Fruit fly (Drosophila melanogaster): ENCODE data around the gene Frl.

Frl gene

dm6 chr3L:14050944-14051548 lies 2.0 kb upstream of the Frl start, which contains the start of gene CG6833 (continued):
- TF ChIP-seq Fer3 (tag; optimal IDR thresholded peaks at IDR 0.05) (peak; percentile 71), CG31365 (tag; optimal IDR thresholded peaks at IDR 0.05) (no peak), CG15269 (tag; optimal IDR thresholded peaks at IDR 0.05) (peak; percentile 48), CG34224 (GFP tag; IDR thresholded peaks at IDR 0.05; ENCODE audit: partially characterized antibody) (no peak), CG3995 (GFP tag; optimal IDR thresholded peaks at IDR 0.05) (peak; percentile 99), odd (GFP tag; optimal IDR thresholded peaks at IDR 0.05) (no peak), Hsf (GFP tag; optimal IDR thresholded peaks at IDR 0.05) (peak; percentile 79), CG7745 (tag; optimal IDR thresholded peaks at IDR 0.05) (no peak), Hr39 (optimal IDR thresholded peaks at IDR 0.05) (no peak), yki (optimal IDR thresholded peaks at IDR 0.05) (no peak), CG14441 (GFP tag; IDR thresholded peaks at IDR 0.05) (peak; percentile 84), BtbVII (GFP tag; optimal IDR thresholded peaks at IDR 0.05) (no peak), CG10654 (GFP tag; optimal IDR thresholded peaks at IDR 0.05) (peak; percentile 61), CG13424 (tag; optimal IDR thresholded peaks at IDR 0.05) (peak; percentile 63), fd102C (GFP tag; optimal IDR thresholded peaks at IDR 0.05) (no peak), CG8478 (optimal IDR thresholded peaks at IDR 0.05) (no peak), CG4424 (GFP tag; optimal IDR thresholded peaks at IDR 0.05) (peak; percentile 76), dmrt11E (tag; optimal IDR thresholded peaks at IDR 0.05) (peak; percentile 27), chn (GFP tag; optimal IDR thresholded peaks at IDR 0.05) (peak; percentile 74), mld (GFP tag; IDR thresholded peaks at IDR 0.05; ENCODE audit: partially characterized antibody) (no peak), CG30431 (GFP tag; optimal IDR thresholded peaks at IDR 0.05) (peak; percentile 64), Sox100B (GFP tag; optimal IDR thresholded peaks at IDR 0.05) (no peak), Sry-δ (GFP tag; optimal IDR thresholded peaks at IDR 0.05) (peak; percentile 53), CG14860 (GFP tag; IDR thresholded peaks at IDR 0.05; ENCODE audit: partially characterized antibody) (no peak), chinmo (GFP tag; IDR thresholded peaks at IDR 0.05; ENCODE audit: partially characterized antibody) (no peak), sim (GFP tag; IDR thresholded peaks at IDR 0.05) (no peak), crp (GFP tag; optimal IDR thresholded peaks at IDR 0.05) (peak in 1 of 2 experiments; percentile 9), nau (GFP tag; optimal IDR thresholded peaks at IDR 0.05) (no peak), CG9215 (GFP tag; IDR thresholded peaks at IDR 0.05) (peak; percentile 68), CG7786 (GFP tag; optimal IDR thresholded peaks at IDR 0.05) (peak; percentile 65), psq (GFP tag; optimal IDR thresholded peaks at IDR 0.05) (no peak), Antp (GFP tag; optimal IDR thresholded peaks at IDR 0.05) (peak; percentile 83), CG17912 (GFP tag; optimal IDR thresholded peaks at IDR 0.05) (peak; percentile 25), br (optimal IDR thresholded peaks at IDR 0.05) (no peak), Dip2 (GFP tag; IDR thresholded peaks at IDR 0.05) (no peak), otp (GFP tag; IDR thresholded peaks at IDR 0.05) (0 out of 3 replicates have a peak, but pooled peaks have one; percentile 66), Rfx (GFP tag; IDR thresholded peaks at IDR 0.05) (peak; percentile 93), da (GFP tag; optimal IDR thresholded peaks at IDR 0.05) (peak; percentile 6), en (GFP tag; optimal IDR thresholded peaks at IDR 0.05) (no peak), CG8281 (tag; optimal IDR thresholded peaks at IDR 0.05) (peak; percentile 15), CG9817 (tag; optimal IDR thresholded peaks at IDR 0.05) (peak; percentile 68), wor (GFP tag; IDR thresholded peaks at IDR 0.05) (no peak), inv (GFP tag; IDR thresholded peaks at IDR 0.05; ENCODE audit: partially characterized antibody) (no peak), NC2β (GFP tag; optimal IDR thresholded peaks at IDR 0.05) (peak; percentile 62), seq (GFP tag; IDR thresholded peaks at IDR 0.05) (no peak), croc (GFP tag; conservative IDR thresholded peaks at IDR 0.05) (peak; percentile 53; the same call in 2 of the 3 replicates), Kr (GFP tag; optimal IDR thresholded peaks at IDR 0.05) (no peak), unpg (GFP tag; optimal IDR thresholded peaks at IDR 0.05) (peak; percentile 45), HLH3B (GFP tag; IDR thresholded peaks at IDR 0.05) (peak; percentile 68), Dip3 (GFP tag; optimal IDR thresholded peaks at IDR 0.05) (peak; percentile 82), CG2116 (GFP tag; optimal IDR thresholded peaks at IDR 0.05) (peak; percentile 30), Camta (GFP tag; optimal IDR thresholded peaks at IDR 0.05) (peak; percentile 36)
